Fruit fly (Drosophila melanogaster) whole organism, pupa: ENCODE results near the gene CG9886.

Experiments
- CG14655 ChIP-seq: fragments of 200-800 bp; sonication (Bioruptor generic); optimal IDR thresholded peaks from 3 replicates; lab custom pipeline; 2017; ENCODE audit warnings: mild to moderate bottlenecking, missing biosample characterization, missing genetic modification reagents, missing genetic modification characterization
- CG34367 ChIP-seq: fragments of 200-800 bp; sonication (Bioruptor generic); optimal IDR thresholded peaks from 2 replicates; lab custom pipeline; 2018; ENCODE audit warnings: missing biosample characterization, mild to moderate bottlenecking, missing genetic modification characterization
- CG8301 ChIP-seq: fragments of 200-800 bp; sonication (Bioruptor generic); optimal IDR thresholded peaks from 2 replicates; lab custom pipeline; 2018; ENCODE audit warnings: missing biosample characterization, mild to moderate bottlenecking, missing genetic modification characterization
- CG9948 ChIP-seq: fragments of 200-800 bp; sonication (Bioruptor generic); optimal IDR thresholded peaks from 2 replicates; lab custom pipeline; 2018; ENCODE audit warnings: missing biosample characterization, mild to moderate bottlenecking, missing genetic modification characterization, moderate library complexity
- EcR ChIP-seq: fragments of 200-800 bp; sonication (Bioruptor generic); optimal IDR thresholded peaks from 3 replicates; lab custom pipeline; 2019; ENCODE audit warnings: missing biosample characterization, missing genetic modification characterization, mild to moderate bottlenecking, moderate library complexity, missing genetic modification reagents
- Pif1A ChIP-seq: fragments of 200-800 bp; sonication (Bioruptor generic); optimal IDR thresholded peaks from 3 replicates; lab custom pipeline; 2016; ENCODE audit warnings: missing biosample characterization, missing genetic modification characterization
- rn ChIP-seq: fragments of 200-800 bp; sonication (Bioruptor generic); IDR thresholded peaks from 2 replicates; pipeline ENCODE4 v1.3.6; 2022; ENCODE audit warnings: missing biosample characterization, missing genetic modification characterization

DNA sequence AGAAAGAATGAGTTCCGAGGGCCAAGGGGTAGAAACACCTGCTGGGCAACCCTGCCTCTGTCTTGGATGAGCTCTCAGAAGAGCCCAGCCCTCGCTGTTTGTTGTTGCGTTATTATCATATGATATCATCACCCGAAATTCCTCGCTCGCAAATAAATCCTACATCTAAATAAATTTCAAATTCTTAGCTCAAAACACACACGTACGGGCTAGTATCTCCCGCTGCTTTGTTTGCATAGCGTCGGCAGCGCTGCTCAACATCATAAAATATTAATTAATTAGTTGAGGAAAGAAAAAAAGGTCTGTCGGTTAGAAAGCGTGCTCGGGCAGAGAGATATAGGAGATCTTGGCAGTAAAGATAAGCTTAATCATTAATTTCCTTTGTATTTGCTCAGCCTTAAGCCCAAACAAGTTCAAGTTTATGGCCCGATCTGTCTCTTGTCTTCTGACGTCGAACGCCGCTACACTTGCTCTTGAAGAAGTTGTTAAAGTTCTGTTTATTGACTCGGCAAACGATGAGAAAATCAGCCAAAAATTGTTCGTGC, 53.3 kb downstream of the CG9886 start:
- TF ChIP-seq CG9948 (tag; lab: Kevin White, UChicago) (no peak), rn (no peak), Pif1A (GFP tag; lab: Kevin White, UChicago) (no peak), CG8301 (tag; lab: Kevin White, UChicago) (no peak), CG34367 (tag; lab: Kevin White, UChicago) (no peak), EcR (GFP tag; lab: Kevin White, UChicago) (no peak), CG14655 (GFP tag; lab: Kevin White, UChicago) (no peak)
